Worm (Caenorhabditis elegans) whole organism, late embryonic: ENCODE results near the gene F31E9.6.

Experiments used
- C08G9.2 ChIP-seq: sonication (generic microtip); optimal IDR thresholded peaks from 2 replicates; lab custom pipeline; 2016; ENCODE audit warnings: mild to moderate bottlenecking, missing genetic modification characterization, moderate library complexity, missing compliant biosample characterization
- C38D4.7 ChIP-seq: fragments of 200-800 bp; sonication (Bioruptor generic); optimal IDR thresholded peaks from 2 replicates; lab custom pipeline; 2018; ENCODE audit warnings: mild to moderate bottlenecking, missing genetic modification characterization, moderate library complexity, missing compliant biosample characterization
- F13H6.1 ChIP-seq: sonication (generic microtip); optimal IDR thresholded peaks from 2 replicates; lab custom pipeline; 2016; ENCODE audit warnings: missing genetic modification characterization, missing compliant biosample characterization
- K02D7.2 ChIP-seq: sonication (generic microtip); optimal IDR thresholded peaks from 2 replicates; lab custom pipeline; 2017; ENCODE audit warnings: mild to moderate bottlenecking, missing genetic modification characterization, missing compliant biosample characterization
- K09A11.1 ChIP-seq: sonication (generic microtip); optimal IDR thresholded peaks from 2 replicates; lab custom pipeline; 2017; ENCODE audit warnings: antibody characterized with exemption, mild to moderate bottlenecking, missing genetic modification characterization, missing compliant biosample characterization; ENCODE audit not compliant: insufficient read depth
- T23F11.4 ChIP-seq: fragments of 200-800 bp; sonication (Bioruptor generic); optimal IDR thresholded peaks from 2 replicates; lab custom pipeline; 2018; ENCODE audit warnings: mild to moderate bottlenecking, missing genetic modification characterization, missing compliant biosample characterization
- Y22D7AL.16 ChIP-seq: sonication (generic microtip); optimal IDR thresholded peaks from 2 replicates; lab custom pipeline; 2016; ENCODE audit warnings: missing genetic modification characterization, missing compliant biosample characterization
- ama-1 ChIP-seq: fragments of 150-350 bp; optimal IDR thresholded peaks from 2 replicates; lab custom pipeline; 2014
- ceh-18 ChIP-seq: sonication (generic microtip); optimal IDR thresholded peaks from 2 replicates; lab custom pipeline; 2016; ENCODE audit warnings: missing genetic modification characterization, missing compliant biosample characterization
- ceh-19 ChIP-seq: fragments of 200-800 bp; sonication (Bioruptor generic); optimal IDR thresholded peaks from 2 replicates; lab custom pipeline; 2018; ENCODE audit warnings: mild to moderate bottlenecking, missing genetic modification characterization, missing compliant biosample characterization
- ceh-2 ChIP-seq: sonication (generic microtip); optimal IDR thresholded peaks from 2 replicates; lab custom pipeline; 2016; ENCODE audit warnings: missing genotype, missing genetic modification characterization, missing compliant biosample characterization
- ceh-31 ChIP-seq: sonication (generic microtip); optimal IDR thresholded peaks from 2 replicates; lab custom pipeline; 2016; ENCODE audit warnings: missing genetic modification characterization, missing compliant biosample characterization
- ceh-34 ChIP-seq: sonication (generic microtip); optimal IDR thresholded peaks from 2 replicates; lab custom pipeline; 2016; ENCODE audit warnings: mild to moderate bottlenecking, missing genetic modification characterization, missing compliant biosample characterization
- ceh-45 ChIP-seq: fragments of 200-800 bp; sonication (Bioruptor generic); IDR thresholded peaks from 2 replicates; pipeline ENCODE4 v1.3.6; 2022; ENCODE audit warnings: missing genetic modification reagents, missing genetic modification characterization, missing compliant biosample characterization
- che-1 ChIP-seq: sonication (generic microtip); optimal IDR thresholded peaks from 2 replicates; lab custom pipeline; 2016; ENCODE audit warnings: mild to moderate bottlenecking, missing genetic modification characterization, missing compliant biosample characterization
- dve-1 ChIP-seq: sonication (generic microtip); optimal IDR thresholded peaks from 2 replicates; lab custom pipeline; 2017; ENCODE audit warnings: antibody characterized with exemption, mild to moderate bottlenecking, missing genetic modification characterization, missing compliant biosample characterization
- ets-4 ChIP-seq: sonication (generic microtip); optimal IDR thresholded peaks from 2 replicates; lab custom pipeline; 2016; ENCODE audit warnings: missing genetic modification characterization, missing compliant biosample characterization
- fkh-6 ChIP-seq: sonication (generic microtip); optimal IDR thresholded peaks from 2 replicates; lab custom pipeline; 2016; ENCODE audit warnings: missing genetic modification characterization, missing compliant biosample characterization
- gmeb-2 ChIP-seq: sonication (generic microtip); optimal IDR thresholded peaks from 2 replicates; lab custom pipeline; 2016; ENCODE audit warnings: missing genetic modification characterization, inconsistent platforms, missing compliant biosample characterization
- hlh-15 ChIP-seq: sonication (generic microtip); optimal IDR thresholded peaks from 2 replicates; lab custom pipeline; 2016; ENCODE audit warnings: missing genetic modification characterization, missing compliant biosample characterization
- hlh-8 ChIP-seq: sonication (generic microtip); optimal IDR thresholded peaks from 2 replicates; lab custom pipeline; 2016; ENCODE audit warnings: missing genotype, missing genetic modification characterization, missing compliant biosample characterization
- lim-6 ChIP-seq: sonication (generic microtip); optimal IDR thresholded peaks from 2 replicates; lab custom pipeline; 2016; ENCODE audit warnings: missing genetic modification characterization, missing compliant biosample characterization
- mec-3 ChIP-seq: sonication (generic microtip); optimal IDR thresholded peaks from 2 replicates; lab custom pipeline; 2016; ENCODE audit warnings: borderline replicate concordance, missing genetic modification characterization, missing compliant biosample characterization
- nfya-1 ChIP-seq: sonication (generic microtip); optimal IDR thresholded peaks from 2 replicates; lab custom pipeline; 2017; ENCODE audit warnings: missing genetic modification characterization, mild to moderate bottlenecking, missing compliant biosample characterization, antibody characterized with exemption, moderate library complexity
- nhr-11 ChIP-seq: fragments of 150-350 bp; optimal IDR thresholded peaks from 2 replicates; lab custom pipeline; 2014; ENCODE audit warnings: missing biosample characterization, missing genetic modification characterization
- npax-4 ChIP-seq: sonication (generic microtip); optimal IDR thresholded peaks from 2 replicates; lab custom pipeline; 2016; ENCODE audit warnings: missing genetic modification characterization, missing compliant biosample characterization
- odd-2 ChIP-seq: sonication (generic microtip); optimal IDR thresholded peaks from 2 replicates; lab custom pipeline; 2017; ENCODE audit warnings: antibody characterized with exemption, mild to moderate bottlenecking, missing genetic modification characterization, missing compliant biosample characterization
- pag-3 ChIP-seq: sonication (generic microtip); optimal IDR thresholded peaks from 2 replicates; lab custom pipeline; 2016; ENCODE audit warnings: missing compliant biosample characterization, missing genetic modification characterization, borderline replicate concordance
- pax-1 ChIP-seq: fragments of 150-350 bp; optimal IDR thresholded peaks from 2 replicates; lab custom pipeline; 2014; ENCODE audit warnings: missing biosample characterization, missing genetic modification characterization
- pha-2 ChIP-seq: sonication (generic microtip); optimal IDR thresholded peaks from 2 replicates; lab custom pipeline; 2017; ENCODE audit warnings: mild to moderate bottlenecking, missing genetic modification characterization, missing compliant biosample characterization
- pha-4 ChIP-seq: fragments of 150-350 bp; optimal IDR thresholded peaks from 2 replicates; lab custom pipeline; 2018; ENCODE audit warnings: missing biosample characterization, missing genetic modification reagents, missing genetic modification characterization
- pqm-1 ChIP-seq: sonication (generic microtip); optimal IDR thresholded peaks from 2 replicates; lab custom pipeline; 2016; ENCODE audit warnings: missing genetic modification characterization, missing compliant biosample characterization
- syd-9 ChIP-seq: sonication (generic microtip); optimal IDR thresholded peaks from 2 replicates; lab custom pipeline; 2016; ENCODE audit warnings: mild to moderate bottlenecking, missing genetic modification characterization, moderate library complexity, missing compliant biosample characterization
- ttx-3 ChIP-seq: sonication (generic microtip); optimal IDR thresholded peaks from 2 replicates; lab custom pipeline; 2016; ENCODE audit warnings: missing genetic modification reagents, missing genetic modification characterization, missing compliant biosample characterization
- unc-3 ChIP-seq, 2 experiments: fragments of 200-800 bp in 1 of 2; sonication (Bioruptor generic) in 1 of 2; sonication (generic microtip) in 1 of 2; conservative IDR thresholded peaks in 1 of 2; optimal IDR thresholded peaks in 1 of 2; 2 replicates each; pipeline versions ENCODE4 v1.3.6 to Lab custom; 2016 to 2022; ENCODE audit warnings: missing compliant biosample characterization in 2 of 2, missing genetic modification characterization in 2 of 2, missing genetic modification reagents in 1 of 2
- unc-42 ChIP-seq: sonication (generic microtip); optimal IDR thresholded peaks from 2 replicates; lab custom pipeline; 2016; ENCODE audit warnings: missing genotype, missing genetic modification characterization, missing compliant biosample characterization
- unc-86 ChIP-seq: sonication (generic microtip); optimal IDR thresholded peaks from 2 replicates; lab custom pipeline; 2016; ENCODE audit warnings: missing genetic modification characterization, missing compliant biosample characterization
- ztf-16 ChIP-seq: sonication (generic microtip); optimal IDR thresholded peaks from 2 replicates; lab custom pipeline; 2017; ENCODE audit warnings: missing genetic modification characterization, missing compliant biosample characterization

Gene F31E9.6

DNA sequence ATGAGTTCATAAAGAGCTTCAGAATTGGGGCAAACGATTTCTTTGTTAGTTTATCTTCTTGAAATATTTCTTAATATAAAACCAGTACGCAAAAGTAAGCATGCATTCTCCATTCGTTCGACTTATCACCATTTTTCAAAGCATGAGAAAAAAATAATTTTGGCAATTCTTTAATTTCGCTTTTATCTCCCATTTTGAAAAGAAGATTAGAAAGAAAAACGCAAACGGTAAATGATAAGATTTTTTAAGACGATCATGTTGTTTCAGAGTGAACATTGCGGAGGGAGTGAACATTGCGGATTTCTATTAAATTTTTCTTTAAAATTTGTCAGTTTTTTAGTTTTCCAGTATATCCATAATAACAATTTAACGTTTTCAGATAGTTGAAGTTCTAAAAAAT is 24.4 kb upstream of the F31E9.6 start:
- no peak for TF ChIP-seq ceh-2 (tag; lab: Kevin White, UChicago)
- no peak for TF ChIP-seq ama-1 (lab: Kevin White, UChicago)
- no peak for TF ChIP-seq F13H6.1 (tag; lab: Kevin White, UChicago)
- no peak for TF ChIP-seq ztf-16
- TF ChIP-seq nfya-1 (tag; lab: Kevin White, UChicago), result no peak
- TF ChIP-seq K09A11.1 (tag; lab: Kevin White, UChicago), result no peak
- TF ChIP-seq hlh-8, result no peak
- TF ChIP-seq Y22D7AL.16 (tag; lab: Kevin White, UChicago), result no peak
- TF ChIP-seq K02D7.2 (tag; lab: Kevin White, UChicago), result no peak
- no peak for TF ChIP-seq ets-4 (tag; lab: Kevin White, UChicago)
- no peak for TF ChIP-seq nhr-11 (tag; lab: Kevin White, UChicago)
- no peak for TF ChIP-seq syd-9 (tag; lab: Kevin White, UChicago)

- TF ChIP-seq C08G9.2 (tag; lab: Kevin White, UChicago), result no peak
- no peak for TF ChIP-seq ama-1 (lab: Kevin White, UChicago)
Measured at ce11 chrV:17331340-17331739, 16.4 kb upstream of the F31E9.6 start, which contains the start of gene fbxa-185. fbxa-185 (plus strand) TSS chrV:17331640.

ce11 chrV:17328497-17328896 is 13.5 kb upstream of the F31E9.6 start, which contains the start of gene srg-44:
srg-44 (plus strand) TSS chrV:17328797.
- TF ChIP-seq C38D4.7 (GFP tag; lab: Kevin White, UChicago), result no peak
- TF ChIP-seq lim-6 (tag; lab: Kevin White, UChicago), result no peak
- TF ChIP-seq npax-4, result no peak
- no peak for TF ChIP-seq nfya-1 (tag; lab: Kevin White, UChicago)
- no peak for TF ChIP-seq ceh-18 (tag; lab: Kevin White, UChicago)
- no peak for TF ChIP-seq pha-2 (tag; lab: Kevin White, UChicago)
- no peak for TF ChIP-seq unc-86 (tag; lab: Kevin White, UChicago)
- TF ChIP-seq ceh-19 (GFP tag; lab: Kevin White, UChicago), result no peak

DNA sequence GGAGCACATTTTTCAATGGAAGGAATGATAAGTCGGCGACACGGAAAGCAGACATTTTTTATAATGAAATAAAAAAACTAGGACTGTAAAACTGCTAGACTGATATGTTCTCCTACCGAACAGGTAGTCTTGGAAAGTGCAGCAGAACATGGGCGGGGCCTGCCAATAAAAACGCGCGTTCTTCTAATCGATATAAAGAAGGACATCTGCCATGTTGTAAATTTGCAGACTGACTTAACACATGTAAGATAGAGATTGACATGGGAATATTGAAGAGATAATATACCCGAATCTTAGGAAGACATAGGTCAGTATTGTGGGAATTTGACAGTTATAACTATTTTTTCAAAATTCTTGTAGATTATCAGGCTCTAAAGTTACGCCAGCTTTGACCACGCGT is 12.9 kb upstream of the F31E9.6 start, which contains the start of gene sdz-16:
sdz-16 (minus strand) TSS at position 101 of the 400 bp plus-strand sequence.
- no peak for TF ChIP-seq che-1 (tag; lab: Kevin White, UChicago)
- TF ChIP-seq odd-2 (tag; lab: Kevin White, UChicago), result no peak

ce11 chrV:17323876-17324275 is 8.9 kb upstream of the F31E9.6 start:
- no peak for TF ChIP-seq pqm-1 (tag; lab: Kevin White, UChicago)
- TF ChIP-seq unc-42 (tag; lab: Kevin White, UChicago), result no peak
- no peak for TF ChIP-seq ztf-16
- no peak for TF ChIP-seq T23F11.4 (GFP tag; lab: Kevin White, UChicago)
- TF ChIP-seq pax-1, result no peak
- no peak for TF ChIP-seq pag-3
- no peak for TF ChIP-seq ets-4 (tag; lab: Kevin White, UChicago)
- TF ChIP-seq mec-3, result no peak
- TF ChIP-seq ceh-18 (tag; lab: Kevin White, UChicago), result no peak
- TF ChIP-seq ttx-3 (tag; lab: Kevin White, UChicago), result no peak
- no peak for TF ChIP-seq ceh-45 (GFP tag; lab: Robert Waterston, UW)
- TF ChIP-seq, all 69 proteins: peak for 0

ce11 chrV:17322397-17322909 is 7.5 kb upstream of the F31E9.6 start, which contains the start of gene F31E9.3:
F31E9.3 (plus strand) TSS chrV:17322590.
- TF ChIP-seq syd-9 (tag; lab: Kevin White, UChicago), result no peak
- no peak for TF ChIP-seq dve-1
- TF ChIP-seq fkh-6 (tag; lab: Kevin White, UChicago), result no peak
- TF ChIP-seq ceh-31 (tag; lab: Kevin White, UChicago), result no peak
- TF ChIP-seq pha-4 (tag; lab: Kevin White, UChicago), result no peak
- no peak for TF ChIP-seq hlh-15 (tag; lab: Kevin White, UChicago)
- TF ChIP-seq unc-3 (GFP tag; conservative IDR thresholded peaks at IDR 0.05; lab: Robert Waterston, UW), result no peak
- no peak for TF ChIP-seq unc-3 (tag; optimal IDR thresholded peaks at IDR 0.05; lab: Kevin White, UChicago)
- TF ChIP-seq C08G9.2 (tag; lab: Kevin White, UChicago), result no peak
- no peak for TF ChIP-seq lim-6 (tag; lab: Kevin White, UChicago)
- no peak for TF ChIP-seq gmeb-2 (tag; lab: Kevin White, UChicago)
- TF ChIP-seq ceh-18 (tag; lab: Kevin White, UChicago), result no peak
- no peak for TF ChIP-seq ama-1 (lab: Kevin White, UChicago)
- no peak for TF ChIP-seq ceh-34
